Worm (Caenorhabditis elegans) whole organism, L4/young adult: ENCODE measurements around the gene C53A5.16.

Experiments used
- W03F9.2 ChIP-seq: fragments of 150-350 bp; optimal IDR thresholded peaks from 2 replicates; lab custom pipeline; 2014; ENCODE audit warnings: missing biosample characterization, missing genetic modification characterization
- dao-5 ChIP-seq: sonication (generic microtip); optimal IDR thresholded peaks from 2 replicates; lab custom pipeline; 2016; ENCODE audit warnings: missing genotype, missing genetic modification characterization, moderate library complexity, missing compliant biosample characterization
- him-1 ChIP-seq: sonication (generic microtip); optimal IDR thresholded peaks from 2 replicates; lab custom pipeline; 2016; ENCODE audit warnings: missing genotype, missing genetic modification reagents, missing genetic modification characterization, missing compliant biosample characterization

- TF ChIP-seq him-1 (tag; lab: Kevin White, UChicago) (no peak), dao-5 (tag; lab: Kevin White, UChicago) (no peak), W03F9.2 (tag; lab: Kevin White, UChicago) (no peak)
Measured at ce11 chrV:14481401-14481800, 41.0 kb downstream of the C53A5.16 start, which contains the start of gene R02D5.7.
